Fruit fly (Drosophila melanogaster): ENCODE results near the gene Vps2.
A peak's percentile ranks its signal among the peaks of the same experiment; 100 is the strongest.

dm6 chr3R:26055214-26055632 is 2.6 kb downstream of the Vps2 start, which contains the start of gene Cmpk:
- TF ChIP-seq Pif1B (GFP tag; optimal IDR thresholded peaks at IDR 0.05), result no peak
- TF ChIP-seq CG12605 (GFP tag; IDR thresholded peaks at IDR 0.05), result peak; percentile 53; the same call in 1 of the 2 replicates
- no peak for TF ChIP-seq D1 (tag; optimal IDR thresholded peaks at IDR 0.05)
- TF ChIP-seq Ets98B (GFP tag; IDR thresholded peaks at IDR 0.05), result peak; percentile 70
- no peak for TF ChIP-seq Pif1A (GFP tag; optimal IDR thresholded peaks at IDR 0.05)
- TF ChIP-seq CG15710 (tag; optimal IDR thresholded peaks at IDR 0.05), result peak; percentile 33
- TF ChIP-seq CG34367 (tag; optimal IDR thresholded peaks at IDR 0.05), result peak; percentile 14
- TF ChIP-seq CG4496 (GFP tag; IDR thresholded peaks at IDR 0.05), result peak; percentile 59; the same call in 1 of the 3 replicates
- TF ChIP-seq rn (GFP tag; IDR thresholded peaks at IDR 0.05), result no peak

Data from whole organism, pupa.